Worm (Caenorhabditis elegans) whole organism, young adult: Measurements from ENCODE around the gene Y46G5A.7.

ENCODE experiments used
- B0261.1 ChIP-seq: sonication (generic microtip); optimal IDR thresholded peaks from 2 replicates; lab custom pipeline; 2016; ENCODE audit warnings: mild to moderate bottlenecking, missing genetic modification characterization, moderate library complexity, missing compliant biosample characterization
- B0336.3 ChIP-seq: fragments of 200-800 bp; sonication (Bioruptor generic); IDR thresholded peaks from 2 replicates; pipeline ENCODE4 v1.3.6; 2022; ENCODE audit warnings: missing genetic modification characterization, missing compliant biosample characterization
- F10E7.11 ChIP-seq: sonication (generic microtip); optimal IDR thresholded peaks from 2 replicates; lab custom pipeline; 2017; ENCODE audit warnings: mild to moderate bottlenecking, missing genetic modification characterization, moderate library complexity, missing compliant biosample characterization
- F57C9.4 ChIP-seq: sonication (generic microtip); optimal IDR thresholded peaks from 2 replicates; lab custom pipeline; 2017; ENCODE audit warnings: mild to moderate bottlenecking, missing genetic modification characterization, missing compliant biosample characterization
- T07F8.4 ChIP-seq: sonication (generic microtip); optimal IDR thresholded peaks from 2 replicates; lab custom pipeline; 2016; ENCODE audit warnings: mild to moderate bottlenecking, missing genetic modification characterization, moderate library complexity, missing compliant biosample characterization
- Y53F4B.3 ChIP-seq: fragments of 200-800 bp; sonication (Bioruptor generic); IDR thresholded peaks from 2 replicates; pipeline ENCODE4 v1.3.6; 2022; ENCODE audit warnings: missing genetic modification reagents, missing genetic modification characterization, missing compliant biosample characterization
- Y53G8AR.9 ChIP-seq: fragments of 200-800 bp; sonication (Bioruptor generic); conservative IDR thresholded peaks from 2 replicates; pipeline ENCODE4 v1.3.6; 2022; ENCODE audit warnings: missing genetic modification reagents, missing genetic modification characterization, missing compliant biosample characterization
- ZK185.1 ChIP-seq: sonication (generic microtip); optimal IDR thresholded peaks from 2 replicates; lab custom pipeline; 2016; ENCODE audit warnings: mild to moderate bottlenecking, missing genetic modification characterization, missing compliant biosample characterization; ENCODE audit not compliant: poor library complexity, severe bottlenecking
- attf-5 ChIP-seq: fragments of 200-800 bp; sonication (Bioruptor generic); optimal IDR thresholded peaks from 2 replicates; lab custom pipeline; 2018; ENCODE audit warnings: mild to moderate bottlenecking, missing genetic modification characterization, missing compliant biosample characterization
- cebp-1 ChIP-seq, 2 experiments: fragments of 200-800 bp in 1 of 2; sonication (Bioruptor generic) in 1 of 2; sonication (generic microtip) in 1 of 2; IDR thresholded peaks in 1 of 2; optimal IDR thresholded peaks in 1 of 2; 2 replicates each; pipeline versions ENCODE4 v1.3.6 to Lab custom; 2017 to 2022; ENCODE audit warnings: missing compliant biosample characterization in 2 of 2, missing genetic modification characterization in 2 of 2, mild to moderate bottlenecking in 1 of 2, missing genetic modification reagents in 1 of 2, moderate library complexity in 1 of 2
- ceh-100 ChIP-seq: fragments of 200-800 bp; sonication (Bioruptor generic); IDR thresholded peaks from 2 replicates; pipeline ENCODE4 v1.3.6; 2022; ENCODE audit warnings: missing genetic modification reagents, missing genetic modification characterization, missing compliant biosample characterization
- ceh-27 ChIP-seq: fragments of 200-800 bp; sonication (Bioruptor generic); optimal IDR thresholded peaks from 2 replicates; lab custom pipeline; 2018; ENCODE audit warnings: mild to moderate bottlenecking, missing genetic modification characterization, moderate library complexity, missing compliant biosample characterization
- ceh-58 ChIP-seq: fragments of 200-800 bp; sonication (Bioruptor generic); IDR thresholded peaks from 2 replicates; pipeline ENCODE4 v1.3.6; 2022; ENCODE audit warnings: missing genetic modification characterization, missing compliant biosample characterization
- chd-7 ChIP-seq: sonication (generic microtip); optimal IDR thresholded peaks from 2 replicates; lab custom pipeline; 2016; ENCODE audit warnings: mild to moderate bottlenecking, missing genetic modification characterization, moderate library complexity, missing compliant biosample characterization
- die-1 ChIP-seq: sonication (generic microtip); optimal IDR thresholded peaks from 2 replicates; lab custom pipeline; 2016; ENCODE audit warnings: missing genotype, mild to moderate bottlenecking, missing genetic modification characterization, missing compliant biosample characterization
- dox-1 ChIP-seq: fragments of 200-800 bp; sonication (Bioruptor generic); IDR thresholded peaks from 2 replicates; pipeline ENCODE4 v1.3.6; 2022; ENCODE audit warnings: missing genetic modification reagents, missing genetic modification characterization, missing compliant biosample characterization
- ets-4 ChIP-seq: fragments of 200-800 bp; sonication (Bioruptor generic); optimal IDR thresholded peaks from 2 replicates; lab custom pipeline; 2018; ENCODE audit warnings: mild to moderate bottlenecking, missing genetic modification characterization, missing compliant biosample characterization
- gei-17 ChIP-seq: fragments of 200-800 bp; sonication (Bioruptor generic); optimal IDR thresholded peaks from 2 replicates; lab custom pipeline; 2018; ENCODE audit warnings: mild to moderate bottlenecking, missing genetic modification characterization, missing compliant biosample characterization
- hmg-1.2 ChIP-seq: fragments of 200-800 bp; sonication (Bioruptor generic); IDR thresholded peaks from 2 replicates; pipeline ENCODE4 v1.3.6; 2022; ENCODE audit warnings: missing genetic modification reagents, missing genetic modification characterization, missing compliant biosample characterization
- hrde-1 ChIP-seq: sonication (generic microtip); optimal IDR thresholded peaks from 2 replicates; lab custom pipeline; 2016; ENCODE audit warnings: missing genetic modification characterization, mild to moderate bottlenecking, missing compliant biosample characterization, moderate library complexity, missing genotype, missing genetic modification reagents, borderline replicate concordance
- hsf-1 ChIP-seq: fragments of 200-800 bp; sonication (Bioruptor generic); IDR thresholded peaks from 2 replicates; pipeline ENCODE4 v1.3.6; 2022; ENCODE audit warnings: missing genetic modification reagents, missing genetic modification characterization, missing compliant biosample characterization
- let-526 ChIP-seq: fragments of 200-800 bp; sonication (Bioruptor generic); IDR thresholded peaks from 2 replicates; pipeline ENCODE4 v1.3.6; 2022; ENCODE audit warnings: missing genetic modification reagents, missing genetic modification characterization, missing compliant biosample characterization
- let-607 ChIP-seq, 2 experiments: fragments of 200-800 bp in 1 of 2; sonication (Bioruptor generic) in 1 of 2; sonication (generic microtip) in 1 of 2; optimal IDR thresholded peaks; 2 replicates each; lab custom pipeline; 2016 to 2018; ENCODE audit warnings: mild to moderate bottlenecking in 2 of 2, missing compliant biosample characterization in 2 of 2, missing genetic modification characterization in 2 of 2, moderate library complexity in 2 of 2, missing genotype in 1 of 2
- lin-26 ChIP-seq: fragments of 200-800 bp; sonication (Bioruptor generic); IDR thresholded peaks from 2 replicates; pipeline ENCODE4 v1.3.6; 2022; ENCODE audit warnings: missing genetic modification reagents, missing genetic modification characterization, missing compliant biosample characterization
- lin-35 ChIP-seq, 3 experiments: fragments of 150-350 bp in 2 of 3; sonication (generic microtip) in 1 of 3; optimal IDR thresholded peaks; 2 replicates each; lab custom pipeline; 2014 to 2018; ENCODE audit warnings: missing biosample characterization in 3 of 3, missing genetic modification characterization in 3 of 3, missing genetic modification reagents in 3 of 3
- lin-54 ChIP-seq: fragments of 200-800 bp; sonication (Bioruptor generic); optimal IDR thresholded peaks from 2 replicates; lab custom pipeline; 2018; ENCODE audit warnings: mild to moderate bottlenecking, missing genetic modification characterization, missing compliant biosample characterization
- lsl-1 ChIP-seq: fragments of 200-800 bp; sonication (Bioruptor generic); optimal IDR thresholded peaks from 2 replicates; lab custom pipeline; 2018; ENCODE audit warnings: mild to moderate bottlenecking, missing genetic modification characterization, moderate library complexity, missing compliant biosample characterization
- madf-10 ChIP-seq: sonication (generic microtip); optimal IDR thresholded peaks from 2 replicates; lab custom pipeline; 2016; ENCODE audit warnings: mild to moderate bottlenecking, missing genetic modification characterization, missing compliant biosample characterization
- madf-3 ChIP-seq: fragments of 200-800 bp; sonication (Bioruptor generic); IDR thresholded peaks from 2 replicates; pipeline ENCODE4 v1.3.6; 2022; ENCODE audit warnings: missing genetic modification reagents, missing genetic modification characterization, missing compliant biosample characterization
- madf-6 ChIP-seq: fragments of 200-800 bp; sonication (Bioruptor generic); IDR thresholded peaks from 2 replicates; pipeline ENCODE4 v1.3.6; 2022; ENCODE audit warnings: missing genetic modification reagents, missing genetic modification characterization, missing compliant biosample characterization
- mcd-1 ChIP-seq: fragments of 200-800 bp; sonication (Bioruptor generic); IDR thresholded peaks from 2 replicates; pipeline ENCODE4 v1.3.6; 2022; ENCODE audit warnings: missing genetic modification reagents, missing genetic modification characterization, missing compliant biosample characterization
- mel-28 ChIP-seq: sonication (generic microtip); optimal IDR thresholded peaks from 2 replicates; lab custom pipeline; 2016; ENCODE audit warnings: borderline replicate concordance, mild to moderate bottlenecking, missing genetic modification characterization, missing compliant biosample characterization
- nfyb-1 ChIP-seq: fragments of 200-800 bp; sonication (Bioruptor generic); IDR thresholded peaks from 2 replicates; pipeline ENCODE4 v1.3.6; 2022; ENCODE audit warnings: missing genetic modification reagents, missing genetic modification characterization, missing compliant biosample characterization
- nhr-179 ChIP-seq: sonication (generic microtip); optimal IDR thresholded peaks from 2 replicates; lab custom pipeline; 2016; ENCODE audit warnings: mild to moderate bottlenecking, missing genetic modification characterization, missing compliant biosample characterization
- nhr-80 ChIP-seq: sonication (generic microtip); optimal IDR thresholded peaks from 2 replicates; lab custom pipeline; 2016; ENCODE audit warnings: missing genetic modification characterization, missing compliant biosample characterization
- nhr-90 ChIP-seq: sonication (generic microtip); optimal IDR thresholded peaks from 2 replicates; lab custom pipeline; 2016; ENCODE audit warnings: missing genotype, mild to moderate bottlenecking, missing genetic modification characterization, missing compliant biosample characterization
- pbrm-1 ChIP-seq: fragments of 200-800 bp; sonication (Bioruptor generic); IDR thresholded peaks from 2 replicates; pipeline ENCODE4 v1.3.6; 2022; ENCODE audit warnings: missing genetic modification reagents, missing genetic modification characterization, missing compliant biosample characterization
- rec-8 ChIP-seq, 2 experiments: sonication (generic microtip); optimal IDR thresholded peaks; 2 replicates each; lab custom pipeline; 2016; ENCODE audit warnings: mild to moderate bottlenecking in 2 of 2, missing genetic modification characterization in 2 of 2, missing genetic modification reagents in 2 of 2, missing genotype in 2 of 2, missing biosample characterization in 1 of 2, missing compliant biosample characterization in 1 of 2, moderate library complexity in 1 of 2
- repo-1 ChIP-seq: sonication (generic microtip); optimal IDR thresholded peaks from 2 replicates; lab custom pipeline; 2017; ENCODE audit warnings: mild to moderate bottlenecking, missing genetic modification characterization, missing compliant biosample characterization
- tbp1 ChIP-seq: fragments of 200-800 bp; sonication (Bioruptor generic); optimal IDR thresholded peaks from 2 replicates; lab custom pipeline; 2018; ENCODE audit warnings: mild to moderate bottlenecking, missing genetic modification characterization, missing compliant biosample characterization
- tbx-9 ChIP-seq: sonication (generic microtip); optimal IDR thresholded peaks from 2 replicates; lab custom pipeline; 2016; ENCODE audit warnings: borderline replicate concordance, missing genetic modification characterization, inconsistent platforms, missing compliant biosample characterization
- zfh-2 ChIP-seq: fragments of 200-800 bp; sonication (Bioruptor generic); conservative IDR thresholded peaks from 2 replicates; pipeline ENCODE4 v1.3.6; 2022; ENCODE audit warnings: missing genetic modification reagents, missing genetic modification characterization, missing compliant biosample characterization
- ztf-26 ChIP-seq: sonication (generic microtip); optimal IDR thresholded peaks from 2 replicates; lab custom pipeline; 2017; ENCODE audit warnings: missing genetic modification characterization, missing compliant biosample characterization
- ztf-3 ChIP-seq: fragments of 200-800 bp; sonication (Bioruptor generic); optimal IDR thresholded peaks from 2 replicates; lab custom pipeline; 2018; ENCODE audit warnings: mild to moderate bottlenecking, missing genetic modification characterization, missing compliant biosample characterization
- ztf-6 ChIP-seq: fragments of 200-800 bp; sonication (Bioruptor generic); IDR thresholded peaks from 2 replicates; pipeline ENCODE4 v1.3.6; 2022; ENCODE audit warnings: missing genetic modification reagents, missing genetic modification characterization, missing compliant biosample characterization

The Y46G5A.7 gene

ce11 chrII:12799364-12799763 lies 43.2 kb upstream of the Y46G5A.7 start:
- no peak for TF ChIP-seq nhr-90 (tag; lab: Kevin White, UChicago)
- TF ChIP-seq B0261.1 (tag; lab: Kevin White, UChicago): no peak
- no peak for TF ChIP-seq rec-8 (tag; optimal IDR thresholded peaks at IDR 0.05; lab: Kevin White, UChicago)
- no peak for TF ChIP-seq let-607 (tag; optimal IDR thresholded peaks at IDR 0.05; lab: Kevin White, UChicago)
- TF ChIP-seq let-526 (GFP tag; lab: Robert Waterston, UW): no peak
- TF ChIP-seq gei-17: no peak
- TF ChIP-seq hsf-1 (GFP tag; lab: Robert Waterston, UW): peak; percentile 79
- no peak for TF ChIP-seq ceh-58
- no peak for TF ChIP-seq ceh-27 (GFP tag; lab: Kevin White, UChicago)

ce11 chrII:12798814-12799213 lies 42.7 kb upstream of the Y46G5A.7 start:
- TF ChIP-seq nhr-80 (tag; lab: Kevin White, UChicago): peak; percentile 90
- TF ChIP-seq F57C9.4 (tag; lab: Kevin White, UChicago): peak; percentile 1
- peak; percentile 68 for TF ChIP-seq lin-26
- no peak for TF ChIP-seq lsl-1 (GFP tag; lab: Kevin White, UChicago)
- no peak for TF ChIP-seq tbx-9 (tag; lab: Kevin White, UChicago)
- no peak for TF ChIP-seq hrde-1 (tag; lab: Kevin White, UChicago)
- peak; percentile 89 for TF ChIP-seq Y53G8AR.9 (GFP tag; lab: Robert Waterston, UW)
- TF ChIP-seq pbrm-1 (GFP tag; lab: Robert Waterston, UW): peak; percentile 83
- peak; percentile 65 for TF ChIP-seq gei-17
- peak; percentile 48 for TF ChIP-seq madf-10 (tag; lab: Kevin White, UChicago)
- TF ChIP-seq ztf-3 (GFP tag; lab: Kevin White, UChicago): peak; percentile 62
- peak; percentile 75 for TF ChIP-seq nhr-90 (tag; lab: Kevin White, UChicago)
- TF ChIP-seq madf-3 (GFP tag; lab: Robert Waterston, UW): 0 out of 2 replicates have a peak, but pooled peaks have one; percentile 5
- peak; percentile 94 for TF ChIP-seq B0336.3
- TF ChIP-seq die-1 (tag; lab: Kevin White, UChicago): peak; percentile 32
- TF ChIP-seq tbp1: peak; percentile 67
- TF ChIP-seq lin-54 (GFP tag; lab: Kevin White, UChicago): peak; percentile 61
- TF ChIP-seq mcd-1 (GFP tag; lab: Robert Waterston, UW): peak; percentile 78
- no peak for TF ChIP-seq nhr-179 (tag; lab: Kevin White, UChicago)
- TF ChIP-seq let-607 (tag; optimal IDR thresholded peaks at IDR 0.05; lab: Kevin White, UChicago): peak in 1 of 2 experiments; percentile 72
- TF ChIP-seq repo-1 (tag; lab: Kevin White, UChicago): peak; percentile 45
- TF ChIP-seq madf-6: no peak; the same call in 1 of the 2 replicates
- TF ChIP-seq dox-1 (GFP tag; lab: Robert Waterston, UW): peak; percentile 89
- TF ChIP-seq ceh-58: 0 out of 2 replicates have a peak, but pooled peaks have one; percentile 22
- TF ChIP-seq lin-35 (GFP tag; optimal IDR thresholded peaks at IDR 0.05; lab: Kevin White, UChicago): no peak
- TF ChIP-seq F10E7.11 (tag; lab: Kevin White, UChicago): no peak
- no peak for TF ChIP-seq T07F8.4 (tag; lab: Kevin White, UChicago)
- TF ChIP-seq chd-7: peak; percentile 84
- no peak for TF ChIP-seq Y53F4B.3 (GFP tag; lab: Robert Waterston, UW)
- peak; percentile 82 for TF ChIP-seq nfyb-1 (GFP tag; lab: Robert Waterston, UW)
- TF ChIP-seq zfh-2 (GFP tag; lab: Robert Waterston, UW): peak; percentile 91
- TF ChIP-seq ztf-26 (tag; lab: Kevin White, UChicago): peak; percentile 89
- TF ChIP-seq attf-5 (GFP tag; lab: Kevin White, UChicago): peak; percentile 79
- peak; percentile 42; the same call in 1 of the 2 replicates for TF ChIP-seq hsf-1 (GFP tag; lab: Robert Waterston, UW)
- TF ChIP-seq cebp-1 (GFP tag; IDR thresholded peaks at IDR 0.05; lab: Robert Waterston, UW): peak; percentile 52; the same call in 1 of the 2 replicates
- peak; percentile 87 for TF ChIP-seq cebp-1 (tag; optimal IDR thresholded peaks at IDR 0.05; lab: Kevin White, UChicago)
- peak; percentile 30; the same call in 1 of the 2 replicates for TF ChIP-seq ceh-100 (GFP tag; lab: Robert Waterston, UW)
- TF ChIP-seq hmg-1.2: peak; percentile 91
- TF ChIP-seq ZK185.1 (tag; lab: Kevin White, UChicago): no peak
- TF ChIP-seq ztf-6 (GFP tag; lab: Robert Waterston, UW): peak; percentile 78
- TF ChIP-seq ets-4: peak; percentile 92
- no peak for TF ChIP-seq mel-28 (tag; lab: Kevin White, UChicago)
